Worm (Caenorhabditis elegans) whole organism, L1 larva: Measurements from ENCODE around the gene dmsr-5.

Source experiments
- C04F5.9 ChIP-seq: sonication (generic microtip); optimal IDR thresholded peaks from 2 replicates; lab custom pipeline; 2016; ENCODE audit warnings: missing genetic modification characterization, missing compliant biosample characterization
- C34B4.2 ChIP-seq: sonication (generic microtip); optimal IDR thresholded peaks from 2 replicates; lab custom pipeline; 2017; ENCODE audit warnings: mild to moderate bottlenecking, missing genetic modification characterization, missing compliant biosample characterization
- alr-1 ChIP-seq: fragments of 200-800 bp; sonication (Bioruptor generic); optimal IDR thresholded peaks from 2 replicates; lab custom pipeline; 2018; ENCODE audit warnings: borderline replicate concordance, mild to moderate bottlenecking, missing genetic modification characterization, missing compliant biosample characterization
- blmp-1 ChIP-seq: fragments of 150-350 bp; optimal IDR thresholded peaks from 2 replicates; lab custom pipeline; 2014; ENCODE audit warnings: missing biosample characterization, missing genetic modification characterization
- ceh-63 ChIP-seq: fragments of 200-800 bp; sonication (Bioruptor generic); optimal IDR thresholded peaks from 2 replicates; lab custom pipeline; 2018; ENCODE audit warnings: mild to moderate bottlenecking, missing genetic modification characterization, missing compliant biosample characterization
- ces-1 ChIP-seq: fragments of 150-350 bp; optimal IDR thresholded peaks from 2 replicates; lab custom pipeline; 2014; ENCODE audit warnings: missing biosample characterization, missing genetic modification reagents, missing genetic modification characterization
- efl-3 ChIP-seq: fragments of 200-800 bp; sonication (Bioruptor generic); optimal IDR thresholded peaks from 2 replicates; lab custom pipeline; 2018; ENCODE audit warnings: mild to moderate bottlenecking, missing genetic modification characterization, missing compliant biosample characterization
- egl-13 ChIP-seq: sonication (generic microtip); optimal IDR thresholded peaks from 2 replicates; lab custom pipeline; 2016; ENCODE audit warnings: missing genotype, missing genetic modification reagents, missing genetic modification characterization, missing compliant biosample characterization
- elt-2 ChIP-seq: sonication (generic microtip); optimal IDR thresholded peaks from 2 replicates; lab custom pipeline; 2016; ENCODE audit warnings: missing genetic modification characterization, mild to moderate bottlenecking, inconsistent platforms, missing compliant biosample characterization, missing genetic modification reagents
- elt-3 ChIP-seq, 6 experiments: fragments of 150-350 bp in 1 of 6; sonication (generic microtip); optimal IDR thresholded peaks; 2 replicates each; lab custom pipeline; 2017 to 2018; ENCODE audit warnings: missing biosample characterization in 6 of 6, missing genetic modification characterization in 6 of 6, inconsistent platforms in 1 of 6
- ets-5 ChIP-seq: fragments of 200-800 bp; sonication (Bioruptor generic); IDR thresholded peaks from 2 replicates; pipeline ENCODE4 v1.3.6; 2022; ENCODE audit warnings: missing genetic modification characterization, missing compliant biosample characterization
- grh-1 ChIP-seq: fragments of 200-800 bp; sonication (Bioruptor generic); IDR thresholded peaks from 2 replicates; pipeline ENCODE4 v1.3.6; 2022; ENCODE audit warnings: missing genetic modification reagents, missing genetic modification characterization, missing compliant biosample characterization
- hlh-17 ChIP-seq: fragments of 200-800 bp; sonication (Bioruptor generic); optimal IDR thresholded peaks from 2 replicates; lab custom pipeline; 2018; ENCODE audit warnings: missing genetic modification characterization, mild to moderate bottlenecking, missing compliant biosample characterization, moderate library complexity, borderline replicate concordance
- hlh-4 ChIP-seq: sonication (generic microtip); optimal IDR thresholded peaks from 2 replicates; lab custom pipeline; 2016; ENCODE audit warnings: mild to moderate bottlenecking, missing genetic modification characterization, missing compliant biosample characterization
- isw-1 ChIP-seq: fragments of 200-800 bp; sonication (Bioruptor generic); IDR thresholded peaks from 2 replicates; pipeline ENCODE4 v1.3.6; 2022; ENCODE audit warnings: missing genetic modification characterization, missing compliant biosample characterization
- lin-14 ChIP-seq: fragments of 200-800 bp; sonication (Bioruptor generic); optimal IDR thresholded peaks from 2 replicates; lab custom pipeline; 2018; ENCODE audit warnings: mild to moderate bottlenecking, missing genetic modification characterization, moderate library complexity, missing compliant biosample characterization
- lin-15B ChIP-seq: fragments of 150-350 bp; sonication (generic microtip); optimal IDR thresholded peaks from 3 replicates; lab custom pipeline; 2014; ENCODE audit warnings: missing biosample characterization, missing genetic modification characterization
- lir-3 ChIP-seq: sonication (generic microtip); optimal IDR thresholded peaks from 2 replicates; lab custom pipeline; 2016; ENCODE audit warnings: mild to moderate bottlenecking, missing genetic modification characterization, moderate library complexity, missing compliant biosample characterization; ENCODE audit not compliant: poor library complexity
- mdl-1 ChIP-seq, 2 experiments: fragments of 150-350 bp; optimal IDR thresholded peaks; 2 replicates each; lab custom pipeline; 2014 to 2017; ENCODE audit warnings: missing biosample characterization in 2 of 2, missing genetic modification characterization in 2 of 2, inconsistent platforms in 1 of 2
- mep-1 ChIP-seq: fragments of 150-350 bp; optimal IDR thresholded peaks from 2 replicates; lab custom pipeline; 2014; ENCODE audit warnings: missing biosample characterization, missing genetic modification characterization
- nhr-11 ChIP-seq: fragments of 150-350 bp; optimal IDR thresholded peaks from 2 replicates; lab custom pipeline; 2014; ENCODE audit warnings: missing biosample characterization, missing genetic modification characterization
- nhr-47 ChIP-seq: sonication (generic microtip); optimal IDR thresholded peaks from 2 replicates; lab custom pipeline; 2016; ENCODE audit warnings: mild to moderate bottlenecking, missing genetic modification characterization, moderate library complexity, missing compliant biosample characterization
- nhr-77 ChIP-seq: fragments of 150-350 bp; optimal IDR thresholded peaks from 2 replicates; lab custom pipeline; 2014; ENCODE audit warnings: missing biosample characterization, missing genetic modification characterization
- nhr-85 ChIP-seq: sonication (generic microtip); peaks from one replicate; lab custom pipeline; 2016; ENCODE audit warnings: missing genetic modification characterization, inconsistent platforms, missing compliant biosample characterization
- pag-3 ChIP-seq: sonication (generic microtip); optimal IDR thresholded peaks from 2 replicates; lab custom pipeline; 2017; ENCODE audit warnings: missing genetic modification characterization, mild to moderate bottlenecking, missing compliant biosample characterization, antibody characterized with exemption, borderline replicate concordance; ENCODE audit not compliant: insufficient read depth
- rnt-1 ChIP-seq: sonication (generic microtip); optimal IDR thresholded peaks from 2 replicates; lab custom pipeline; 2016; ENCODE audit warnings: mild to moderate bottlenecking, missing genetic modification characterization, moderate library complexity, missing compliant biosample characterization
- snpc-4 ChIP-seq: fragments of 150-350 bp; optimal IDR thresholded peaks from 2 replicates; lab custom pipeline; 2014; ENCODE audit warnings: missing biosample characterization, missing genetic modification characterization
- snu-23 ChIP-seq: sonication (generic microtip); optimal IDR thresholded peaks from 2 replicates; lab custom pipeline; 2016; ENCODE audit warnings: missing genetic modification characterization, missing compliant biosample characterization
- tlp-1 ChIP-seq: fragments of 150-350 bp; optimal IDR thresholded peaks from 2 replicates; lab custom pipeline; 2014; ENCODE audit warnings: missing biosample characterization, missing genetic modification characterization
- unc-30 ChIP-seq: sonication (generic microtip); optimal IDR thresholded peaks from 2 replicates; lab custom pipeline; 2017; ENCODE audit warnings: missing biosample characterization, missing genetic modification characterization
- unc-62 ChIP-seq: fragments of 150-350 bp; optimal IDR thresholded peaks from 2 replicates; lab custom pipeline; 2014; ENCODE audit warnings: missing biosample characterization, missing genetic modification reagents, missing genetic modification characterization
- unc-98 ChIP-seq: fragments of 200-800 bp; sonication (Bioruptor generic); IDR thresholded peaks from 2 replicates; pipeline ENCODE4 v1.3.6; 2022; ENCODE audit warnings: missing genetic modification characterization, missing compliant biosample characterization
- vab-15 ChIP-seq: sonication (generic microtip); optimal IDR thresholded peaks from 2 replicates; lab custom pipeline; 2017; ENCODE audit warnings: missing genotype, mild to moderate bottlenecking, missing genetic modification characterization, missing compliant biosample characterization

dmsr-5 gene

DNA sequence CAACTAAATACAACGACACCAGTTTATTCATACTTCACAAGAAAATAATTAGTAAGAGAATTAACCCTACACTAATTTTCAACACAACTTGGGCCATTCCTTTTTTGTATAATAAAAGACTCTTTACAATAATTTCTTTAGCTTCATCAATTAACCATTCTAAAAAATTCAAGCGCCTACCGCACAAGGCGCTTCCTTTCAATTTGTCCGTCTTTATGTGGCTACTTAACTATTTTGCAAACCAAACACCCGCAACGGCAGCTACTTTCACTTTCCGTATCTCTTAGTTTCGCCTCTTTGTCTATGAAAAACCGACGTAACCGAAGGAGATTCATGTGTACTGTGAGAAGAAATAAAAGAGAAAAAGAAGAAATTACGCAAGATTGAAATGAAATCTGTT is 8.6 kb downstream of the dmsr-5 start:
- TF ChIP-seq nhr-47 (tag; lab: Kevin White, UChicago) (peak; percentile 2), nhr-85 (tag; lab: Kevin White, UChicago) (peak; percentile 30), blmp-1 (tag; lab: Kevin White, UChicago) (peak; percentile 57)

DNA sequence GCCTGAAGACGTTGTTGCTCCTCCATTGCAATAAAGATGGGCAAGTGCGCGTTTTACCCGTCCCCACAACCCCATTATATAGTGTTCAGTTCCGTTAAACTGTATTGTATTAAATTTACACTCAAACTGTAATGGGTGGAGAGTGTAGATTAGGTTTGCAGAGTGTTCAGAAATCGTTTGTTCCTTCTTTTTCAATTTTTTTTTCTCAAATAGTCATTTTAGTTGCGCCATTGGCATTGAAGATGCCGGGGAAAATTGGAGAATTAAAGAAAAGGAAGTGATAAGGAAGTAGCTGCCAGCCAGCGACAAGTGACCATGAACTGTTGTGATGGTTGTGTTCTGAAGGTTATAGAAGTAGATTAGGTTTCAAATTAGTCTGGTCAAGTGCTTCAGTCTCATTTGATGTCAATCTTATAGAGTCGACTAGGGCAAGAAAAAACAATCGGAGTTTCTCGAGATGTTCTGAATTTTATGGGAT is 9.5 kb downstream of the dmsr-5 start, which contains the start of gene col-93:
Gene col-93, minus strand, starts transcription at position 51 of the 478 bp plus-strand sequence.
- TF ChIP-seq elt-3 (tag; optimal IDR thresholded peaks at IDR 0.05; lab: Kevin White, UChicago) (peak in 1 of 6 experiments; percentile 28), pag-3 (tag; lab: Kevin White, UChicago) (peak; percentile 86), nhr-85 (tag; lab: Kevin White, UChicago) (peak; percentile 79), efl-3 (GFP tag; lab: Kevin White, UChicago) (no peak)

DNA sequence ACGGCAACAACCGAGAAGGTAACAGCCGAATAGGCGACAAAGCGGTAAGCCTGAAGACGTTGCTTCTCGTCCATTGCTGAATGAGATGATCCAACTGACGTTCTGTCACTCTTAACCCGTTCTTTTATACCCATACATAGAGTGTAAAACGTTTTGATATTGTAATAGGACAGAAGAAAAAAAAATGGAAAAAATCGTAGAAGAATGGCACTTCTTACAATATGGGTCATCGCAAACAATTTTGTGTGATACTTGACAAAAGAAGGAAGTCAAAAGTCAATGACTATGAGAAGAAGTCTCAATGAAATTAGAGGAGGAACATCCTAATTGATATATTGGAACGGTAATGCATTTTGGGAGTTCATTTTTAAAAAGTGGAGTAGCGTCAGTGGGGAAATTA is 11.9 kb downstream of the dmsr-5 start, which contains the start of gene col-92:
Gene col-92, minus strand, starts transcription at position 101 of the 400 bp plus-strand sequence.
- TF ChIP-seq unc-98 (GFP tag; lab: Robert Waterston, UW) (no peak), tlp-1 (tag; lab: Kevin White, UChicago) (no peak), isw-1 (GFP tag; lab: Robert Waterston, UW) (no peak), C04F5.9 (tag; lab: Kevin White, UChicago) (no peak), nhr-11 (tag; lab: Kevin White, UChicago) (no peak), ets-5 (GFP tag; lab: Robert Waterston, UW) (no peak), grh-1 (no peak), lir-3 (tag; lab: Kevin White, UChicago) (no peak), alr-1 (tag; lab: Kevin White, UChicago) (no peak), elt-2 (tag; lab: Kevin White, UChicago) (no peak)
- TF ChIP-seq, all 84 proteins: peak for 0

DNA sequence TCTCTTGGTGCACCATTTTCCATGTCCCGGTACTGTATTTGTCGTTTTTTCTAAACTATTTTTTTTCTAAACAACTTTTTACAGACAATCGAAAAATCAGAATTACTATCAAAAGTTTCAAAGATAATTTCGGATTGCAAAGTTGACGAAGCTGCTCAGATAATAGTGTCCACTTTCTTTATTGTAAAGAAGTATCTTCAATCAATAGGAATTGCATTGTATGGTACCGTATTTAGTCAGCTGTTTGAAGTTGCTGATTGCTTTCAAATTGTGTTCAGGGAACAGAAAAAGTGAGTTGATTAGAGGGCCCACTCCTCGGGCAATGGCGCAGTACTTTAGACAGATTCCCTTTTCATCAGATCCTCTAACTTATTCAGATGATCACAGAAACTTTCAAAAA is 13.5 kb downstream of the dmsr-5 start:
- no peak for TF ChIP-seq ceh-63
- no peak for TF ChIP-seq mdl-1 (tag; optimal IDR thresholded peaks at IDR 0.05; lab: Kevin White, UChicago)
- TF ChIP-seq lin-14 (GFP tag; lab: Kevin White, UChicago) = no peak
- TF ChIP-seq rnt-1 = no peak
- no peak for TF ChIP-seq ces-1
- no peak for TF ChIP-seq elt-3 (tag; optimal IDR thresholded peaks at IDR 0.05; lab: Kevin White, UChicago)
- TF ChIP-seq grh-1 = no peak
- no peak for TF ChIP-seq unc-30 (tag; lab: Kevin White, UChicago)
- no peak for TF ChIP-seq egl-13 (tag; lab: Kevin White, UChicago)
- no peak for TF ChIP-seq lin-15B (tag; lab: Kevin White, UChicago)
- TF ChIP-seq ets-5 (GFP tag; lab: Robert Waterston, UW) = no peak
- no peak for TF ChIP-seq blmp-1 (tag; lab: Kevin White, UChicago)
- TF ChIP-seq hlh-4 (tag; lab: Kevin White, UChicago) = no peak
- TF ChIP-seq C34B4.2 (tag; lab: Kevin White, UChicago) = no peak
- TF ChIP-seq unc-62 = no peak
- no peak for TF ChIP-seq vab-15 (tag; lab: Kevin White, UChicago)
- TF ChIP-seq mep-1 (tag; lab: Kevin White, UChicago) = no peak
- no peak for TF ChIP-seq nhr-77
- TF ChIP-seq snu-23 (GFP tag; lab: Kevin White, UChicago) = no peak

DNA sequence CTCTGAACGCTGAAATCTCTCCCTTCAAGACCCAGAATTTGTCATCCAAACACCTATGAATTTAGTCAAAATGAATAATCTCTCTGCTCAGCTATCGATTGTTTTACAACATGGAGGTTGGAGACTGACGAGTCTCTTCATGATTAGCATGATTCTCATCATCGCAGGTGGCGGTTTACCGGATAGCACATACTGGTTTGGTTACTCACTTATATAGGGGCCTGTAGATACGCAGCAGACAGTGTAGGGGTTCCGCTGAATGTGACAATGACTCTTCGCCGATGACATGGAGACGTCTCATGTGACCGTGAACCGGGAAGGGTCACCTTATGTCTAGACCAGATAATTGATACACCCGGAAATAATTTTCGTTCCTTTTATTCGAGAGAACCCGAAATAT is 18.5 kb downstream of the dmsr-5 start:
- no peak for TF ChIP-seq lin-14 (GFP tag; lab: Kevin White, UChicago)
- TF ChIP-seq snpc-4 (tag; lab: Kevin White, UChicago) = peak; percentile 41
- no peak for TF ChIP-seq alr-1 (tag; lab: Kevin White, UChicago)
- TF ChIP-seq hlh-17 (GFP tag; lab: Kevin White, UChicago) = no peak
- peak; percentile 60 for TF ChIP-seq nhr-85 (tag; lab: Kevin White, UChicago)
- no peak for TF ChIP-seq C04F5.9 (tag; lab: Kevin White, UChicago)
